Fruit fly (Drosophila melanogaster) whole organism, wandering third instar larva: ENCODE results near the gene CG3040.

Experiments
- Abd-B ChIP-seq: fragments of >200 bp; optimal IDR thresholded peaks from 2 replicates; lab custom pipeline; 2017; ENCODE audit warnings: missing biosample characterization, missing genetic modification characterization
- CG32264 ChIP-seq: fragments of 200-800 bp; sonication (Bioruptor generic); optimal IDR thresholded peaks from 2 replicates; lab custom pipeline; 2016; ENCODE audit warnings: missing biosample characterization, missing genetic modification characterization
- CG9705 ChIP-seq: fragments of 200-800 bp; sonication (Bioruptor generic); optimal IDR thresholded peaks from 2 replicates; lab custom pipeline; 2018; ENCODE audit warnings: missing biosample characterization, mild to moderate bottlenecking, missing genetic modification characterization
- CrebA ChIP-seq: fragments of 200-800 bp; sonication (Bioruptor generic); optimal IDR thresholded peaks from 2 replicates; lab custom pipeline; 2016; ENCODE audit warnings: missing biosample characterization, mild to moderate bottlenecking, missing genetic modification characterization, borderline replicate concordance
- Dfd ChIP-seq: fragments of >200 bp; optimal IDR thresholded peaks from 2 replicates; lab custom pipeline; 2017; ENCODE audit warnings: missing biosample characterization, missing genetic modification characterization
- Dif ChIP-seq: fragments of 200-275, 200-300 bp; sonication (Bioruptor generic); optimal IDR thresholded peaks from 2 replicates; lab custom pipeline; 2018; ENCODE audit warnings: missing biosample characterization, missing genetic modification characterization; ENCODE audit not compliant: partially characterized antibody
- GATAd ChIP-seq: sonication (Bioruptor generic); optimal IDR thresholded peaks from 2 replicates; lab custom pipeline; 2016; ENCODE audit warnings: missing biosample characterization, missing genetic modification characterization
- HLH106 ChIP-seq: fragments of 200-800 bp; optimal IDR thresholded peaks from 3 replicates; lab custom pipeline; 2019; ENCODE audit warnings: missing biosample characterization, mild to moderate bottlenecking, missing genetic modification characterization, moderate library complexity
- Hnf4 ChIP-seq: fragments of 200-800 bp; sonication (Bioruptor generic); optimal IDR thresholded peaks from 2 replicates; lab custom pipeline; 2016; ENCODE audit warnings: missing biosample characterization, mild to moderate bottlenecking, missing genetic modification characterization
- Hr78 ChIP-seq: fragments of >200 bp; optimal IDR thresholded peaks from 2 replicates; lab custom pipeline; 2017; ENCODE audit warnings: missing biosample characterization, missing genetic modification characterization
- Hr83 ChIP-seq: fragments of 200-300 bp; sonication (Bioruptor generic); optimal IDR thresholded peaks from 2 replicates; lab custom pipeline; 2016; ENCODE audit warnings: missing biosample characterization, mild to moderate bottlenecking, missing genetic modification characterization, moderate library complexity; ENCODE audit not compliant: poor library complexity, severe bottlenecking
- Jra ChIP-seq: sonication (Bioruptor generic); optimal IDR thresholded peaks from 2 replicates; lab custom pipeline; 2016; ENCODE audit warnings: missing biosample characterization, missing genetic modification characterization
- Mio ChIP-seq: sonication (Bioruptor generic); optimal IDR thresholded peaks from 2 replicates; lab custom pipeline; 2016; ENCODE audit warnings: missing biosample characterization, missing genetic modification characterization
- Myc ChIP-seq: fragments of >200 bp; optimal IDR thresholded peaks from 2 replicates; lab custom pipeline; 2017
- N ChIP-seq: fragments of >200 bp; optimal IDR thresholded peaks from 2 replicates; lab custom pipeline; 2018; ENCODE audit warnings: missing biosample characterization, missing external identifiers, missing genetic modification characterization
- OdsH ChIP-seq: fragments of 200-800 bp; sonication (Bioruptor generic); optimal IDR thresholded peaks from 2 replicates; lab custom pipeline; 2016; ENCODE audit warnings: missing biosample characterization, mild to moderate bottlenecking, missing genetic modification characterization
- Rel ChIP-seq, 2 experiments: fragments of 200-800 bp; sonication (Bioruptor generic) in 1 of 2; optimal IDR thresholded peaks; 2 replicates in 1 of 2; 3 replicates in 1 of 2; lab custom pipeline; 2016 to 2019; ENCODE audit warnings: mild to moderate bottlenecking in 2 of 2, missing biosample characterization in 2 of 2, missing genetic modification characterization in 2 of 2, moderate library complexity in 1 of 2
- Sp1 ChIP-seq: fragments of 200-800 bp; sonication (Bioruptor generic); optimal IDR thresholded peaks from 3 replicates; lab custom pipeline; 2019; ENCODE audit warnings: missing biosample characterization, mild to moderate bottlenecking, missing genetic modification characterization, moderate library complexity
- Vsx2 ChIP-seq: fragments of 200-300, 225-300 bp; sonication (Bioruptor generic); optimal IDR thresholded peaks from 2 replicates; lab custom pipeline; 2018; ENCODE audit warnings: missing biosample characterization, missing genetic modification characterization; ENCODE audit not compliant: partially characterized antibody
- br ChIP-seq: fragments of 200-800 bp; sonication (Bioruptor generic); optimal IDR thresholded peaks from 2 replicates; lab custom pipeline; 2016; ENCODE audit warnings: missing biosample characterization, missing genetic modification characterization
- brk ChIP-seq: fragments of 200-800 bp; sonication (Bioruptor generic); optimal IDR thresholded peaks from 2 replicates; lab custom pipeline; 2016; ENCODE audit warnings: missing biosample characterization, mild to moderate bottlenecking, missing genetic modification characterization
- dl ChIP-seq, 2 experiments: fragments of 175-275, 200-275 bp in 1 of 2; fragments of 200-275 bp in 1 of 2; sonication (Bioruptor generic); optimal IDR thresholded peaks; lab custom pipeline; 2018; ENCODE audit warnings: mild to moderate bottlenecking in 2 of 2, missing biosample characterization in 2 of 2, missing genetic modification characterization in 2 of 2, moderate library complexity in 2 of 2; ENCODE audit not compliant: partially characterized antibody in 2 of 2, insufficient read depth in 1 of 2
- dmrt93B ChIP-seq: fragments of 200-800 bp; sonication (Bioruptor generic); optimal IDR thresholded peaks from 2 replicates; lab custom pipeline; 2018; ENCODE audit warnings: missing biosample characterization, mild to moderate bottlenecking, missing genetic modification characterization
- dsf ChIP-seq: sonication (Bioruptor generic); optimal IDR thresholded peaks from 2 replicates; lab custom pipeline; 2016; ENCODE audit warnings: missing biosample characterization, missing genetic modification characterization, borderline replicate concordance
- ey ChIP-seq: fragments of 200-800 bp; sonication (Bioruptor generic); optimal IDR thresholded peaks from 2 replicates; lab custom pipeline; 2016; ENCODE audit warnings: missing biosample characterization, missing genetic modification characterization
- foxo ChIP-seq, 2 experiments: fragments of 200-800 bp; sonication (Bioruptor generic); optimal IDR thresholded peaks; 2 replicates in 1 of 2; 3 replicates in 1 of 2; lab custom pipeline; 2016 to 2017; ENCODE audit warnings: missing biosample characterization in 2 of 2, missing genetic modification characterization in 2 of 2
- fru ChIP-seq: fragments of 200-800 bp; sonication (Bioruptor generic); optimal IDR thresholded peaks from 3 replicates; lab custom pipeline; 2016; ENCODE audit warnings: missing biosample characterization, mild to moderate bottlenecking, missing genetic modification characterization
- h ChIP-seq: fragments of 200-800 bp; sonication (Bioruptor generic); optimal IDR thresholded peaks from 3 replicates; lab custom pipeline; 2016; ENCODE audit warnings: missing biosample characterization, mild to moderate bottlenecking, missing genetic modification characterization
- jim ChIP-seq: fragments of 175-275, 200-325 bp; sonication (Bioruptor generic); optimal IDR thresholded peaks from 2 replicates; lab custom pipeline; 2016; ENCODE audit warnings: missing biosample characterization, mild to moderate bottlenecking, missing genetic modification characterization
- lola ChIP-seq: fragments of >200 bp; optimal IDR thresholded peaks from 2 replicates; lab custom pipeline; 2017; ENCODE audit warnings: missing biosample characterization, missing genetic modification characterization
- pan ChIP-seq: fragments of >200 bp; optimal IDR thresholded peaks from 2 replicates; lab custom pipeline; 2017
- psq ChIP-seq: fragments of 200-800 bp; sonication (Bioruptor generic); optimal IDR thresholded peaks from 3 replicates; lab custom pipeline; 2017; ENCODE audit warnings: missing biosample characterization, mild to moderate bottlenecking, missing genetic modification characterization, moderate library complexity
- rgr ChIP-seq: fragments of 200-800 bp; sonication (Bioruptor generic); optimal IDR thresholded peaks from 3 replicates; lab custom pipeline; 2016; ENCODE audit warnings: missing biosample characterization, mild to moderate bottlenecking, missing genetic modification characterization
- sage ChIP-seq: fragments of 200-800 bp; sonication (Bioruptor generic); optimal IDR thresholded peaks from 2 replicates; lab custom pipeline; 2016; ENCODE audit warnings: missing biosample characterization, mild to moderate bottlenecking, missing genetic modification characterization
- sv ChIP-seq: fragments of 200-800 bp; sonication (Bioruptor generic); optimal IDR thresholded peaks from 3 replicates; lab custom pipeline; 2016; ENCODE audit warnings: missing biosample characterization, missing genetic modification characterization
- tai ChIP-seq: sonication (Bioruptor generic); optimal IDR thresholded peaks from 2 replicates; lab custom pipeline; 2016; ENCODE audit warnings: missing biosample characterization, missing genetic modification characterization
- usp ChIP-seq: fragments of >200 bp; optimal IDR thresholded peaks from 2 replicates; lab custom pipeline; 2017; ENCODE audit warnings: missing biosample characterization, missing genetic modification characterization
- woc ChIP-seq: sonication (Bioruptor generic); optimal IDR thresholded peaks from 2 replicates; lab custom pipeline; 2016; ENCODE audit warnings: missing biosample characterization, mild to moderate bottlenecking, missing genetic modification characterization

Gene CG3040

dm6 chrX:6973340-6973739 lies at the start of gene CG3040:
TSS of gene CG3040 (minus strand) at chrX:6973393.
- TF ChIP-seq fru (peak; percentile 28), lola (no peak), HLH106 (tag; lab: Kevin White, UChicago) (peak; percentile 15), woc (GFP tag; lab: Kevin White, UChicago) (peak; percentile 1), rgr (GFP tag; lab: Kevin White, UChicago) (peak; percentile 30), brk (no peak), Rel (GFP tag; optimal IDR thresholded peaks at IDR 0.05; lab: Kevin White, UChicago) (no peak), Rel (tag; optimal IDR thresholded peaks at IDR 0.05; lab: Kevin White, UChicago) (no peak), h (GFP tag; lab: Kevin White, UChicago) (peak; percentile 23), Vsx2 (no peak), dl (GFP tag; optimal IDR thresholded peaks at IDR 0.05; lab: Kevin White, UChicago; ENCODE audit: insufficient read depth in 1 of 2, partially characterized antibody in 2 of 2) (no peak), Dif (GFP tag; lab: Kevin White, UChicago) (no peak), Dfd (GFP tag; lab: Kevin White, UChicago) (no peak), Myc (lab: Kevin White, UChicago) (no peak), CG32264 (no peak), Hr78 (GFP tag; lab: Kevin White, UChicago) (no peak), CrebA (GFP tag; lab: Kevin White, UChicago) (no peak), sage (GFP tag; lab: Kevin White, UChicago) (no peak), ey (GFP tag; lab: Kevin White, UChicago) (no peak), dmrt93B (GFP tag; lab: Kevin White, UChicago) (no peak), jim (GFP tag; lab: Kevin White, UChicago) (no peak), Abd-B (no peak), CG9705 (GFP tag; lab: Kevin White, UChicago) (no peak), OdsH (GFP tag; lab: Kevin White, UChicago) (no peak), Hr83 (no peak), pan (lab: Kevin White, UChicago) (no peak), Jra (GFP tag; lab: Kevin White, UChicago) (peak; percentile 6), N (GFP tag; lab: Kevin White, UChicago) (no peak), Mio (GFP tag; lab: Kevin White, UChicago) (no peak), foxo (GFP tag; optimal IDR thresholded peaks at IDR 0.05; lab: Kevin White, UChicago) (peak in 1 of 2 experiments; percentile 44), Sp1 (peak; percentile 26), GATAd (GFP tag; lab: Kevin White, UChicago) (no peak), psq (no peak), tai (GFP tag; lab: Kevin White, UChicago) (no peak), dsf (GFP tag; lab: Kevin White, UChicago) (no peak), usp (GFP tag; lab: Kevin White, UChicago) (no peak), Hnf4 (GFP tag; lab: Kevin White, UChicago) (peak; percentile 36), sv (GFP tag; lab: Kevin White, UChicago) (peak; percentile 3), br (GFP tag; lab: Kevin White, UChicago) (no peak)

DNA sequence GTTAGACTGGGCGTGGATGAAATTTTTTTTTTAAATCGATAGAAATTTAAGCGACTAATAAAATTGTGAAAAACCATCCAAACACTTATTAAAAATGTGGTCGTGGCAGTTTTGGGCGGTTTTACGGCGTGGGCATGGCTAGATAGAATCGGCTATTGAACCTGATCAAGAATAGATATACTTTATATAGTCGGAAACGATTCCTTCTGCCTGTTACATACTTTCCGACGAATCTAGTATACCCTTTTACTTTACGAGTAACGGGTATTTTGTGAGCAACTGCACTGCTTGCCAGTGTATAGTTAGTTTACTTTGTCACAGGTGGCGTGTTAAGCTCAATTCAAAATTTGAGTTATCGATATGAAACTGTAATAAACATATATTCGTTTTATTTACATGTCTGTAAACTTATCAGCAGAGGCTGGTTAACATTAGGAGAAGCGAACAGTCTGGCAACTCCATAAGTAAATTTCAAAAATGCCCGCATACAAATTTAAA lies 41.8 kb upstream of the CG3040 start:
- TF ChIP-seq sv (GFP tag; lab: Kevin White, UChicago) (peak; percentile 66), HLH106 (tag; lab: Kevin White, UChicago) (peak; percentile 38), tai (GFP tag; lab: Kevin White, UChicago) (peak; percentile 68), fru (peak; percentile 43), brk (no peak), pan (lab: Kevin White, UChicago) (peak; percentile 53), usp (GFP tag; lab: Kevin White, UChicago) (no peak), dmrt93B (GFP tag; lab: Kevin White, UChicago) (no peak), ey (GFP tag; lab: Kevin White, UChicago) (peak; percentile 69), br (GFP tag; lab: Kevin White, UChicago) (peak; percentile 10), h (GFP tag; lab: Kevin White, UChicago) (peak; percentile 22), psq (no peak), Dfd (GFP tag; lab: Kevin White, UChicago) (no peak), Hnf4 (GFP tag; lab: Kevin White, UChicago) (peak; percentile 57), GATAd (GFP tag; lab: Kevin White, UChicago) (no peak), CG9705 (GFP tag; lab: Kevin White, UChicago) (no peak), OdsH (GFP tag; lab: Kevin White, UChicago) (no peak), woc (GFP tag; lab: Kevin White, UChicago) (peak; percentile 90), Vsx2 (no peak), rgr (GFP tag; lab: Kevin White, UChicago) (peak; percentile 34), Abd-B (no peak), N (GFP tag; lab: Kevin White, UChicago) (no peak), sage (GFP tag; lab: Kevin White, UChicago) (no peak), Hr78 (GFP tag; lab: Kevin White, UChicago) (no peak), Dif (GFP tag; lab: Kevin White, UChicago) (no peak), jim (GFP tag; lab: Kevin White, UChicago) (no peak), Sp1 (peak; percentile 5), CG32264 (no peak), Mio (GFP tag; lab: Kevin White, UChicago) (no peak), lola (no peak), Jra (GFP tag; lab: Kevin White, UChicago) (peak; percentile 5), Hr83 (peak; percentile 0), Rel (GFP tag; optimal IDR thresholded peaks at IDR 0.05; lab: Kevin White, UChicago) (no peak), Rel (tag; optimal IDR thresholded peaks at IDR 0.05; lab: Kevin White, UChicago) (peak; percentile 8), CrebA (GFP tag; lab: Kevin White, UChicago) (no peak), foxo (GFP tag; optimal IDR thresholded peaks at IDR 0.05; lab: Kevin White, UChicago) (peak; percentile 8 to 78), Myc (lab: Kevin White, UChicago) (peak; percentile 48), dsf (GFP tag; lab: Kevin White, UChicago) (no peak), dl (GFP tag; optimal IDR thresholded peaks at IDR 0.05; lab: Kevin White, UChicago; ENCODE audit: insufficient read depth in 1 of 2, partially characterized antibody in 2 of 2) (no peak)
- TF ChIP-seq, all 38 proteins: peak for 17
